Worm (Caenorhabditis elegans): ENCODE data around the gene F23D12.11.

F23D12.11 gene

DNA sequence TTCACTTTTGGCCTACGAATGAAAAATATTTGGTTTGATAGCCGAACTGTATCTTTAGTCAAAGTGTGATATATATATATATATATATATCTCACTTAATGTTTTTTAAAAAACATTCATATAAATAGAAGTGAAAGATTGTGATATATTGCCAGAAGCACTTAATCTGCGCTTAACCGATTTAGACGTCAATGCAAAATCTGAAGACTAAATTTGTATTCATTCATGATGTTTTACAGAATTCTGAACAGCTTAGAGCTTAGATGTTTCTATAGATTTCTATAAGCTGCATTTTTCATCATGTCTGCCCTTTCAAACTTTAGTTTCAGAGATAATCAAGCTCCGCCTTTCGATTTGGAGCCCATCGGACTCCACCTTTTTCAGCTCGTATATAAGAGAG, 17.8 kb upstream of the F23D12.11 start, which contains the start of gene F23D12.3:
F23D12.3 (plus strand) TSS at position 301 of the 400 bp plus-strand sequence.
- TF ChIP-seq nhr-232 (tag; optimal IDR thresholded peaks at IDR 0.05) = no peak
- TF ChIP-seq odd-2 (tag; optimal IDR thresholded peaks at IDR 0.05) = no peak
- no peak for TF ChIP-seq ceh-31 (tag; optimal IDR thresholded peaks at IDR 0.05)
- TF ChIP-seq mec-3 (tag; optimal IDR thresholded peaks at IDR 0.05; ENCODE audit: borderline replicate concordance) = no peak
- TF ChIP-seq unc-55 (GFP tag; optimal IDR thresholded peaks at IDR 0.05) = no peak
- TF ChIP-seq hlh-13 (GFP tag; optimal IDR thresholded peaks at IDR 0.05) = no peak
- TF ChIP-seq npax-4 (tag; optimal IDR thresholded peaks at IDR 0.05) = no peak
- TF ChIP-seq ceh-34 (tag; optimal IDR thresholded peaks at IDR 0.05) = no peak
- TF ChIP-seq ceh-22 (tag; optimal IDR thresholded peaks at IDR 0.05) = no peak
- no peak for TF ChIP-seq ceh-2 (tag; optimal IDR thresholded peaks at IDR 0.05)

DNA sequence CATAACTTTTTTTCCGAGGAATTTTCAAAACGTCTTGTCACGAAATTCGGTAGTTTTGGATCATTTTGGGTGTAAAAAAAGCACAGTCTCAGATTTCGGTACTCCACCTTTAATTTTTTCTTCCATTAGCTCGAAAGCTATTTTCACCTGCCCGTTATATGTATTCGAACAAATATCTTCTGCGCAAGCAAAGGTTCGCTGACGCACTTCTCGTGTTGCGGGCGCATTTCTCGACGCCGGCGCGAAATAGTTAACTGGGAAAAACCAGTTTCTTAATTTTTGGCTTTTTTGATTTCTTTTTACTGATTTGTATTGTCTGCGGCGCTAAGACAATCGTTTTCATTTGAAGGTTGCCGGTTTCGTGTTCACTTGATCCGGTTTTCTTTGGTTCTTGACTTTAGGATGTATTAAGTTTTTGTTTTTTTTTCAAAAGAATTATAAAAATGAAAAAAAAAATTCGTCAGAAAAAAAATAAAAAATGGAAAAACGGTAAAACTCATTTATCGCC, 11.2 kb upstream of the F23D12.11 start:
- TF ChIP-seq hlh-15 (tag; optimal IDR thresholded peaks at IDR 0.05) = no peak
- no peak for TF ChIP-seq ceh-48 (tag; optimal IDR thresholded peaks at IDR 0.05)
- TF ChIP-seq unc-3 (GFP tag; conservative IDR thresholded peaks at IDR 0.05) = no peak
- TF ChIP-seq unc-3 (tag; optimal IDR thresholded peaks at IDR 0.05) = no peak
- no peak for TF ChIP-seq tbx-7 (tag; optimal IDR thresholded peaks at IDR 0.05)
- TF ChIP-seq nfya-1 (tag; optimal IDR thresholded peaks at IDR 0.05) = no peak
- TF ChIP-seq elt-4 (tag; optimal IDR thresholded peaks at IDR 0.05) = no peak
- TF ChIP-seq tbx-2 (tag; optimal IDR thresholded peaks at IDR 0.05) = no peak
- no peak for TF ChIP-seq dve-1 (tag; optimal IDR thresholded peaks at IDR 0.05)
- no peak for TF ChIP-seq lin-11 (tag; optimal IDR thresholded peaks at IDR 0.05)
- TF ChIP-seq nhr-11 (tag; optimal IDR thresholded peaks at IDR 0.05) = no peak
- TF ChIP-seq T23F11.4 (GFP tag; optimal IDR thresholded peaks at IDR 0.05) = no peak
- no peak for TF ChIP-seq sox-2 (GFP tag; IDR thresholded peaks at IDR 0.05)
- TF ChIP-seq pqm-1 (tag; optimal IDR thresholded peaks at IDR 0.05) = no peak
- TF ChIP-seq ceh-34 (tag; optimal IDR thresholded peaks at IDR 0.05) = no peak
- TF ChIP-seq ceh-2 (tag; optimal IDR thresholded peaks at IDR 0.05) = no peak
- TF ChIP-seq ceh-14 (tag; optimal IDR thresholded peaks at IDR 0.05) = no peak

DNA sequence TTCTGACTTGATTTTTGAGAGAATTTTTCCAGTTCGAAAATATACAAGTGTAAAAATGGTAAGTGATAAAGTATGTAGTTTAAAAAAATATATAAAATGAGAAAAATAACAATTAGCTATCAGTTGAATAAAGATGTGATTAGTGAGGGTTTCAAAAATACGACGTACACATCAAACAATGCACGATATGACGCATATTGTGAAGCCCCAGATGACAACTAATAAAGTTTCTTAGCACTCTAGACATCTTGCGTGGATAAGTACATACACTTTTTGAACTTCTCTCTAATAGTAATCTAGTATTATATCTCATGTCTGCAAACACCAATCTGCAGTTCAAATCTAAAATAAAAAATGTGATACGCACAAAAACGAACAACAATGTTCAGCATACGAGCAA, 5.9 kb upstream of the F23D12.11 start:
- no peak for TF ChIP-seq hlh-15 (tag; optimal IDR thresholded peaks at IDR 0.05)
- no peak for TF ChIP-seq che-1 (tag; optimal IDR thresholded peaks at IDR 0.05)
- TF ChIP-seq pag-3 (tag; optimal IDR thresholded peaks at IDR 0.05; ENCODE audit: borderline replicate concordance) = no peak
- TF ChIP-seq ceh-31 (tag; optimal IDR thresholded peaks at IDR 0.05) = no peak
- TF ChIP-seq odd-2 (tag; optimal IDR thresholded peaks at IDR 0.05) = no peak
- no peak for TF ChIP-seq lin-11 (tag; optimal IDR thresholded peaks at IDR 0.05)
- TF ChIP-seq hlh-13 (GFP tag; optimal IDR thresholded peaks at IDR 0.05) = no peak
- TF ChIP-seq ceh-30 (tag; optimal IDR thresholded peaks at IDR 0.05) = no peak
- TF ChIP-seq ztf-16 (tag; optimal IDR thresholded peaks at IDR 0.05) = no peak
- TF ChIP-seq ceh-14 (tag; optimal IDR thresholded peaks at IDR 0.05) = no peak
- TF ChIP-seq pha-2 (tag; optimal IDR thresholded peaks at IDR 0.05) = no peak
- no peak for TF ChIP-seq unc-86 (tag; optimal IDR thresholded peaks at IDR 0.05)
- no peak for TF ChIP-seq dve-1 (tag; optimal IDR thresholded peaks at IDR 0.05)

DNA sequence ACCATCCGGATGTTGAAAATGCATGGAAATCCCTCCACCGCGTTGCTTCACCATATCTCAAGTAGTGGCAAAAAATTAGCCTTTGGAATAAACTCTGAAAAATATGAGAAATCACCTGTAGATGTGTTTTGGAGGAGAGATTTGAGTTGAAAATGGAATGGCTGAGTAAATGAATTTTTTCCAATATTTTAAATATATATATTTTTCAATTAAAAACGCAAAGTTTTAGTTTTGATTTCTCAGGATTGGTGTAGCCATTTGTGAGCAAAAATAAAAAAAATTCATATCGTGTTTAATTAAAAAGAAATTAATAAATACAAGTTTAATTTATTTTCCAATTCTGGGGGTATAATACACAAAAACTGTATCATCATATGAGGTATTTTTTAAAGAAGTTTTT, 3.5 kb upstream of the F23D12.11 start, which contains the start of gene F23D12.1:
F23D12.1 (minus strand) TSS at position 101 of the 400 bp plus-strand sequence.
- TF ChIP-seq lin-11 (tag; optimal IDR thresholded peaks at IDR 0.05) = no peak
- TF ChIP-seq elt-4 (tag; optimal IDR thresholded peaks at IDR 0.05) = no peak

DNA sequence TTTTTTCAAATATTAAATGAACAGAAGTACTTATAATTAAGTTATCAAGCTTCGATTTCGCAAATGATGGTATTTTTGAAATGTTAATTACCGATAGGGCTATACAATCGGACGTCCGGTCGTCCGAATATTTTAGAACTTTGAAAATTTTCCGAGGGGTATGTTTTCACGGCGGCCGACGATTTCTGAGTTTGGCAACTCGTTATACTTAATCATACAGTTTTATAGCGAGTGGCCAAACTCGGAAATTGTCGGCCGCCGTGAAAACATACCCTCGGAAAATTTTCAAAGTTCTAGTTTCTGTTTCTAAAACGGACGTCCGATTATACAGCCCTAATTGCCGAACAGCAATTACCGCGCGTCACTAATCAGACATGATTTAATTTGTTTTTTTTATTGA, 365 bp downstream of the F23D12.11 start:
- no peak for TF ChIP-seq zip-5 (tag; optimal IDR thresholded peaks at IDR 0.05)
- TF ChIP-seq nhr-11 (tag; optimal IDR thresholded peaks at IDR 0.05) = no peak
- no peak for TF ChIP-seq ref-2 (tag; optimal IDR thresholded peaks at IDR 0.05)
- TF ChIP-seq elt-4 (tag; optimal IDR thresholded peaks at IDR 0.05) = no peak
- TF ChIP-seq C08G9.2 (tag; optimal IDR thresholded peaks at IDR 0.05) = no peak
- TF ChIP-seq elt-2 (tag; optimal IDR thresholded peaks at IDR 0.05) = no peak
- no peak for TF ChIP-seq pha-2 (tag; optimal IDR thresholded peaks at IDR 0.05)
- TF ChIP-seq sox-2 (GFP tag; IDR thresholded peaks at IDR 0.05) = no peak
- no peak for TF ChIP-seq K09A11.1 (tag; optimal IDR thresholded peaks at IDR 0.05; ENCODE audit: insufficient read depth)
